Fruit fly (Drosophila melanogaster) whole organism, pupa: ENCODE data around the gene idc.

Source experiments
- CG14655 ChIP-seq: fragments of 200-800 bp; sonication (Bioruptor generic); optimal IDR thresholded peaks from 3 replicates; lab custom pipeline; 2017; ENCODE audit warnings: mild to moderate bottlenecking, missing biosample characterization, missing genetic modification reagents, missing genetic modification characterization
- EcR ChIP-seq: fragments of 200-800 bp; sonication (Bioruptor generic); optimal IDR thresholded peaks from 3 replicates; lab custom pipeline; 2019; ENCODE audit warnings: missing biosample characterization, missing genetic modification characterization, mild to moderate bottlenecking, moderate library complexity, missing genetic modification reagents

DNA sequence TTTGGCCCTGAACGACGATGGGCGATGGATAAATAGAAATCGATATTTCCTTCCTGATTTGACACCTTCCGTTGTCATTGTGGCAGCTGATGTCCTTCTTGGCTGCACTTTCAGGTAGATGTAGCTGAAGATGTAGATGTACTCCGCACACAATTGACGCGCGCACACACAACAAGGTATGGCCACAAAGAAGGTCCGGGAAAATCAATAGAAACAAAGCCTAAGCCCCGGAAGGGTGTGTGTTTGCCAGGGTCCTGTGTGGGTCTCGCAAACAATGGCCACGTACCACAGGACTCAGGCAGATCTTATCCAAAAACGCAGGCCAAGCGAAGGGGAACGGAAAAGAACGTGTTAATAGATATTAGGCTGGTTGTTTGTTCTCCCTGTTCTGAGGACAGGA, 36.2 kb upstream of the idc start:
- TF ChIP-seq CG14655 (GFP tag; lab: Kevin White, UChicago) (no peak), EcR (no peak)
